Worm (Caenorhabditis elegans) whole organism, L4/young adult: ENCODE data around the gene M163.1.

Experiments used
- W03F9.2 ChIP-seq: fragments of 150-350 bp; optimal IDR thresholded peaks from 2 replicates; lab custom pipeline; 2014; ENCODE audit warnings: missing biosample characterization, missing genetic modification characterization
- dao-5 ChIP-seq: sonication (generic microtip); optimal IDR thresholded peaks from 2 replicates; lab custom pipeline; 2016; ENCODE audit warnings: missing genotype, missing genetic modification characterization, moderate library complexity, missing compliant biosample characterization
- him-1 ChIP-seq: sonication (generic microtip); optimal IDR thresholded peaks from 2 replicates; lab custom pipeline; 2016; ENCODE audit warnings: missing genotype, missing genetic modification reagents, missing genetic modification characterization, missing compliant biosample characterization

DNA sequence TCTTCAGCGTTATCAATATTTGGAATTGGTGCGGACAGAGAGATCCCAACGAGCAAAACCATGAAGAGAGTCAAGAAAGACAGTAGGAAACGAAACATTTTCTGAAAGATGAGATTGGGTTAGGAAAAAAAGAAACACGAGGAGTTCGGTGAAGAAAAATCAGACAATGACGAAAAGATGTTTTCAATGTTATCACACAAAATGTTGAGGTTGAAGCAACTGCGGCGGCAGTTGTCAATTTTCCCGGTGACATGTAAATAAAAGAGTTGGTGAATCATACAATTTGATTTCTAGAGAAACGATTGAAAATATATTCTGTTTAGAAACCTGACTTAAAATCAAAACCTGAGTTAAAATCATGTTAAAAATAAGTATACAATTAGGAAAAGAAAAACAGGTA, 49.9 kb downstream of the M163.1 start, which contains the start of gene F23D12.7:
- TF ChIP-seq dao-5 (no peak), W03F9.2 (no peak), him-1 (tag; lab: Kevin White, UChicago) (no peak)
